Worm (Caenorhabditis elegans) whole organism, young adult: Measurements from ENCODE around the gene F46G10.2.

ENCODE experiments used
- F10E7.11 ChIP-seq: sonication (generic microtip); optimal IDR thresholded peaks from 2 replicates; lab custom pipeline; 2017; ENCODE audit warnings: mild to moderate bottlenecking, missing genetic modification characterization, moderate library complexity, missing compliant biosample characterization
- F57A8.1 ChIP-seq: fragments of 200-800 bp; sonication (Bioruptor generic); optimal IDR thresholded peaks from 2 replicates; lab custom pipeline; 2018; ENCODE audit warnings: mild to moderate bottlenecking, missing genetic modification characterization, moderate library complexity, missing compliant biosample characterization
- attf-6 ChIP-seq: fragments of 200-800 bp; sonication (Bioruptor generic); IDR thresholded peaks from 2 replicates; pipeline ENCODE4 v1.3.6; 2022; ENCODE audit warnings: missing genetic modification reagents, missing genetic modification characterization, missing compliant biosample characterization
- ceh-58 ChIP-seq: fragments of 200-800 bp; sonication (Bioruptor generic); IDR thresholded peaks from 2 replicates; pipeline ENCODE4 v1.3.6; 2022; ENCODE audit warnings: missing genetic modification characterization, missing compliant biosample characterization
- efl-1 ChIP-seq: fragments of 150-350 bp; optimal IDR thresholded peaks from 2 replicates; lab custom pipeline; 2014; ENCODE audit warnings: missing biosample characterization, missing genetic modification reagents, missing genetic modification characterization
- egl-44 ChIP-seq: fragments of 200-800 bp; sonication (Bioruptor generic); IDR thresholded peaks from 2 replicates; pipeline ENCODE4 v1.3.6; 2022; ENCODE audit warnings: missing genetic modification reagents, missing genetic modification characterization, missing compliant biosample characterization
- fkh-3 ChIP-seq: sonication (generic microtip); optimal IDR thresholded peaks from 2 replicates; lab custom pipeline; 2016; ENCODE audit warnings: mild to moderate bottlenecking, missing genetic modification characterization, missing compliant biosample characterization
- let-607 ChIP-seq, 2 experiments: fragments of 200-800 bp in 1 of 2; sonication (Bioruptor generic) in 1 of 2; sonication (generic microtip) in 1 of 2; optimal IDR thresholded peaks; 2 replicates each; lab custom pipeline; 2016 to 2018; ENCODE audit warnings: mild to moderate bottlenecking in 2 of 2, missing compliant biosample characterization in 2 of 2, missing genetic modification characterization in 2 of 2, moderate library complexity in 2 of 2, missing genotype in 1 of 2
- pha-4 ChIP-seq: fragments of 150-350 bp; sonication (generic microtip); optimal IDR thresholded peaks from 2 replicates; lab custom pipeline; 2014; ENCODE audit warnings: missing biosample characterization, missing genetic modification reagents, missing genetic modification characterization
- snpc-1.1 ChIP-seq: sonication (generic microtip); optimal IDR thresholded peaks from 2 replicates; lab custom pipeline; 2017; ENCODE audit warnings: missing genetic modification characterization, mild to moderate bottlenecking, missing compliant biosample characterization, antibody characterized with exemption, moderate library complexity, missing genotype, missing genetic modification reagents; ENCODE audit not compliant: insufficient read depth
- snpc-3.4 ChIP-seq: sonication (generic microtip); optimal IDR thresholded peaks from 2 replicates; lab custom pipeline; 2017; ENCODE audit warnings: missing genetic modification characterization, mild to moderate bottlenecking, missing compliant biosample characterization, antibody characterized with exemption, moderate library complexity, missing genotype, missing genetic modification reagents
- zfh-2 ChIP-seq: fragments of 200-800 bp; sonication (Bioruptor generic); conservative IDR thresholded peaks from 2 replicates; pipeline ENCODE4 v1.3.6; 2022; ENCODE audit warnings: missing genetic modification reagents, missing genetic modification characterization, missing compliant biosample characterization

ce11 chrX:13347251-13347650 is 24.5 kb downstream of the F46G10.2 start:
- TF ChIP-seq attf-6 (GFP tag; lab: Robert Waterston, UW) (no peak), pha-4 (tag; lab: Kevin White, UChicago) (no peak), snpc-3.4 (tag; lab: Kevin White, UChicago) (no peak), efl-1 (no peak), fkh-3 (tag; lab: Kevin White, UChicago) (no peak), snpc-1.1 (tag; lab: Kevin White, UChicago) (no peak), egl-44 (no peak), zfh-2 (GFP tag; lab: Robert Waterston, UW) (no peak), F57A8.1 (GFP tag; lab: Kevin White, UChicago) (no peak), ceh-58 (no peak), let-607 (tag; optimal IDR thresholded peaks at IDR 0.05; lab: Kevin White, UChicago) (no peak), F10E7.11 (tag; lab: Kevin White, UChicago) (no peak)
